Worm (Caenorhabditis elegans) whole organism, L4 larva: Measurements from ENCODE around the gene T24C12.4.
A peak's percentile ranks its signal among the peaks of the same experiment; 100 is the strongest.

Experiments used
- F44E2.7 ChIP-seq: fragments of 200-800 bp; sonication (Bioruptor generic); IDR thresholded peaks from 2 replicates; pipeline ENCODE4 v2.1.2; 2022; ENCODE audit warnings: missing genetic modification characterization, missing compliant biosample characterization
- F49E8.2 ChIP-seq: sonication (generic microtip); optimal IDR thresholded peaks from 2 replicates; lab custom pipeline; 2016; ENCODE audit warnings: missing compliant biosample characterization, mild to moderate bottlenecking, missing genetic modification characterization, borderline replicate concordance
- T20F7.1 ChIP-seq: fragments of 200-800 bp; sonication (Bioruptor generic); optimal IDR thresholded peaks from 2 replicates; lab custom pipeline; 2018; ENCODE audit warnings: mild to moderate bottlenecking, missing genetic modification characterization, missing compliant biosample characterization
- T26A8.4 ChIP-seq: fragments of 200-800 bp; sonication (Bioruptor generic); IDR thresholded peaks from 2 replicates; pipeline ENCODE4 v1.3.6; 2022; ENCODE audit warnings: missing genetic modification characterization, missing compliant biosample characterization
- Y5F2A.4 ChIP-seq: fragments of 200-800 bp; sonication (Bioruptor generic); optimal IDR thresholded peaks from 2 replicates; lab custom pipeline; 2018; ENCODE audit warnings: mild to moderate bottlenecking, missing genetic modification characterization, missing compliant biosample characterization
- ama-1 ChIP-seq: fragments of 150-350 bp; optimal IDR thresholded peaks from 2 replicates; lab custom pipeline; 2014; ENCODE audit warnings: inconsistent platforms, mixed read lengths
- arid-1 ChIP-seq: fragments of 200-800 bp; sonication (Bioruptor generic); conservative IDR thresholded peaks from 2 replicates; pipeline ENCODE4 v1.3.6; 2022; ENCODE audit warnings: missing genetic modification reagents, missing genetic modification characterization, missing compliant biosample characterization
- ceh-62 ChIP-seq: sonication (generic microtip); optimal IDR thresholded peaks from 2 replicates; lab custom pipeline; 2017; ENCODE audit warnings: missing biosample characterization, missing genetic modification characterization
- daf-12 ChIP-seq: fragments of 150-350 bp; optimal IDR thresholded peaks from 2 replicates; lab custom pipeline; 2014; ENCODE audit warnings: missing biosample characterization, missing genetic modification reagents, missing genetic modification characterization
- daf-16 ChIP-seq, 3 experiments: sonication (generic microtip); optimal IDR thresholded peaks; 2 replicates each; lab custom pipeline; 2016 to 2017; ENCODE audit warnings: missing genetic modification characterization in 3 of 3, missing genetic modification reagents in 3 of 3, mild to moderate bottlenecking in 2 of 3, missing compliant biosample characterization in 2 of 3, missing biosample characterization in 1 of 3, moderate library complexity in 1 of 3
- dmd-6 ChIP-seq: fragments of 200-800 bp; sonication (Bioruptor generic); IDR thresholded peaks from 2 replicates; pipeline ENCODE4 v1.3.6; 2022; ENCODE audit warnings: missing genetic modification reagents, missing genetic modification characterization, missing compliant biosample characterization
- dmd-8 ChIP-seq: fragments of 200-800 bp; sonication (Bioruptor generic); IDR thresholded peaks from 2 replicates; pipeline ENCODE4 v1.3.6; 2022; ENCODE audit warnings: missing genetic modification characterization, missing compliant biosample characterization
- dve-1 ChIP-seq: sonication (generic microtip); optimal IDR thresholded peaks from 2 replicates; lab custom pipeline; 2017; ENCODE audit warnings: antibody characterized with exemption, mild to moderate bottlenecking, missing genetic modification characterization, missing compliant biosample characterization; ENCODE audit not compliant: insufficient read depth
- egl-43 ChIP-seq: fragments of 200-800 bp; sonication (Bioruptor generic); IDR thresholded peaks from 2 replicates; pipeline ENCODE4 v1.3.6; 2022; ENCODE audit warnings: missing genetic modification reagents, missing genetic modification characterization, missing compliant biosample characterization
- fkh-10 ChIP-seq: fragments of 150-350 bp; optimal IDR thresholded peaks from 2 replicates; lab custom pipeline; 2014; ENCODE audit warnings: missing biosample characterization, missing genetic modification reagents, missing genetic modification characterization
- hlh-11 ChIP-seq: fragments of 200-800 bp; sonication (Bioruptor generic); optimal IDR thresholded peaks from 2 replicates; lab custom pipeline; 2018; ENCODE audit warnings: mild to moderate bottlenecking, missing genetic modification characterization, missing compliant biosample characterization
- lin-38 ChIP-seq: fragments of 200-800 bp; sonication (Bioruptor generic); IDR thresholded peaks from 2 replicates; pipeline ENCODE4 v1.3.6; 2022; ENCODE audit warnings: missing genetic modification reagents, missing genetic modification characterization, missing compliant biosample characterization
- lin-39 ChIP-seq: fragments of 150-350 bp; optimal IDR thresholded peaks from 2 replicates; lab custom pipeline; 2014; ENCODE audit warnings: missing biosample characterization, missing genetic modification reagents, missing genetic modification characterization
- madf-9 ChIP-seq: fragments of 200-800 bp; sonication (Bioruptor generic); conservative IDR thresholded peaks from 2 replicates; pipeline ENCODE4 v1.3.6; 2022; ENCODE audit warnings: missing genetic modification reagents, missing genetic modification characterization, missing compliant biosample characterization
- mdt-29 ChIP-seq: fragments of 200-800 bp; sonication (Bioruptor generic); IDR thresholded peaks from 2 replicates; pipeline ENCODE4 v1.3.6; 2022; ENCODE audit warnings: missing genetic modification reagents, missing genetic modification characterization, missing compliant biosample characterization
- mxl-3 ChIP-seq: fragments of 200-800 bp; sonication (Bioruptor generic); optimal IDR thresholded peaks from 2 replicates; lab custom pipeline; 2018; ENCODE audit warnings: mild to moderate bottlenecking, missing genetic modification characterization, missing compliant biosample characterization
- nhr-10 ChIP-seq: fragments of 150-350 bp; optimal IDR thresholded peaks from 2 replicates; lab custom pipeline; 2014; ENCODE audit warnings: missing biosample characterization, missing genetic modification characterization
- nhr-11 ChIP-seq: fragments of 150-350 bp; optimal IDR thresholded peaks from 2 replicates; lab custom pipeline; 2014; ENCODE audit warnings: missing biosample characterization, missing genetic modification characterization
- nhr-25 ChIP-seq: sonication (generic microtip); optimal IDR thresholded peaks from 2 replicates; lab custom pipeline; 2017; ENCODE audit warnings: missing genetic modification characterization, mild to moderate bottlenecking, missing compliant biosample characterization, antibody characterized with exemption, moderate library complexity, borderline replicate concordance; ENCODE audit not compliant: insufficient read depth
- nhr-28 ChIP-seq: fragments of 150-350 bp; optimal IDR thresholded peaks from 2 replicates; lab custom pipeline; 2014; ENCODE audit warnings: missing biosample characterization, missing genetic modification characterization
- nhr-48 ChIP-seq: sonication (generic microtip); optimal IDR thresholded peaks from 2 replicates; lab custom pipeline; 2016; ENCODE audit warnings: mild to moderate bottlenecking, missing genetic modification characterization, missing compliant biosample characterization
- nhr-77 ChIP-seq: fragments of 150-350 bp; optimal IDR thresholded peaks from 2 replicates; lab custom pipeline; 2014; ENCODE audit warnings: missing biosample characterization, missing genetic modification characterization
- pqm-1 ChIP-seq: sonication (generic microtip); optimal IDR thresholded peaks from 2 replicates; lab custom pipeline; 2017; ENCODE audit warnings: missing biosample characterization, missing genetic modification characterization
- rbr-2 ChIP-seq: sonication (generic microtip); optimal IDR thresholded peaks from 2 replicates; lab custom pipeline; 2016; ENCODE audit warnings: missing genotype, missing genetic modification characterization, missing compliant biosample characterization
- set-16 ChIP-seq: fragments of 200-800 bp; sonication (Bioruptor generic); IDR thresholded peaks from 2 replicates; pipeline ENCODE4 v1.3.6; 2022; ENCODE audit warnings: missing genetic modification reagents, missing genetic modification characterization, missing compliant biosample characterization
- zip-2 ChIP-seq: fragments of 150-350 bp; optimal IDR thresholded peaks from 2 replicates; lab custom pipeline; 2014; ENCODE audit warnings: missing biosample characterization, missing genetic modification characterization
- ztf-11 ChIP-seq: fragments of 150-350 bp; optimal IDR thresholded peaks from 2 replicates; lab custom pipeline; 2014; ENCODE audit warnings: missing biosample characterization, missing genetic modification characterization

T24C12.4 gene

DNA sequence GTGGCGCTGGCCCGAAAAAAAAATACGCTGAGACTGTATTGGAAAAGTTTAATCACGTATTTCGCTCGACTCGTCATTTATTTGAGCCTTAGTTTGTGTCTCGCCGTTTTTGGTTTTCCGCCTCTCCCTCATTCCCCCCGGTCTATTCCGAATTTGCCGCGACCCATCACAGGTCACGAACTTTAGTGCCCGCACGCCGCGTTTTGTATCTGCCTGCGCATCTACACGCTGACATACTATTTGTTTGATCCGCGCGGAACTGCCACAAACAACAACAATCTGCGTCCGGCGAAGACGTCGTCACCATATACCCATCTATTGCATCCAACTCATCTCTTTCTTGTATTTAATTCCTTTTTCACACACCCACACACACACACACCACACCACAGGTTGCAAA is 5.3 kb upstream of the T24C12.4 start:
- TF ChIP-seq set-16 (GFP tag; lab: Robert Waterston, UW) (no peak), hlh-11 (tag; lab: Kevin White, UChicago) (no peak), nhr-48 (tag; lab: Kevin White, UChicago) (no peak), ceh-62 (no peak), egl-43 (0 out of 2 replicates have a peak, but pooled peaks have one; percentile 48), T26A8.4 (no peak), nhr-77 (tag; lab: Kevin White, UChicago) (no peak), dve-1 (tag; lab: Kevin White, UChicago) (no peak), F49E8.2 (tag; lab: Kevin White, UChicago) (no peak)

DNA sequence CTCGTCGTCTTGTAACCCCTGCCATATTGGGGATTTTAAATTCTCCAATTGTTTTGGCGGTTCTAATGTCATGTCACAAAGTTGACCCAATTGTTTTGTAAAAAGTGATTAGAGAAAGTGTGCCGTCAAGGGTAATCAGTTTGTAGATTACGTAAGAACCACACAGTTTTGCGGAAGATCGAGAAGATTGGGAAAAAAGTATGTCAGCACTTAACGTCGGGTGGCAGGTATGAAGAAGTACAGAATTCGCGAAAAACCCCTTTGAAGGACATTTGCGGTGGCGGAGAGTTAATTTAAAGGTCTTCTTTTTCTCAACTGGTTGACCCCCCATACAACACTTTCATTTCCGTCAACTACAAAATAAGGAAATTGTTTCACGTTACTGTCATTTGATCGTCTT is 3.5 kb upstream of the T24C12.4 start:
- TF ChIP-seq F49E8.2 (tag; lab: Kevin White, UChicago) (no peak), ama-1 (lab: Kevin White, UChicago) (no peak), rbr-2 (no peak), nhr-25 (tag; lab: Kevin White, UChicago) (peak; percentile 45), hlh-11 (tag; lab: Kevin White, UChicago) (peak; percentile 10), nhr-28 (peak; percentile 28), mdt-29 (GFP tag; lab: Robert Waterston, UW) (no peak), dmd-6 (GFP tag; lab: Robert Waterston, UW) (no peak), T20F7.1 (no peak)

DNA sequence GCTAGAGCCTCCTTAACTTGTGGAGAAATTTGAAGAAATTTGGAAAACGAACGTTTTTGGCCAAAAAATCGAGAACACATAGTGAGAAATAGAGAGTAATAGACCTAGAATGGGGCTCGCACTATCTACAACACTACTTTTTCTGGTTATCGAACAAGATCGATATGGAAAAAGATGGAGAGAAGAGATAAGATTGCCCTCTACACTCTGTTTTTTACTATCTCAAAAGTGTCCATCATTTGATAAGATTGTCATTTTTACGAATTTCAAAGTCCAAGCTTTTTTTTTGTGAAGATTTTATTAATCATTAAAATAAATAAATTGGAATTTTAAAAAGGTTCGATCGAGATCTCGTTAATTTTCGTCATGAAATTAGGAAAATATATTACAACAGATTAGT is 1.1 kb downstream of the T24C12.4 start, which contains the start of gene T24C12.3:
Gene T24C12.3 (minus strand): TSS at position 134 of the 400 bp plus-strand sequence.
- TF ChIP-seq ama-1 (lab: Kevin White, UChicago): no peak
- TF ChIP-seq ztf-11 (tag; lab: Kevin White, UChicago): no peak
- TF ChIP-seq lin-38 (GFP tag; lab: Robert Waterston, UW): no peak
- TF ChIP-seq nhr-28: peak; percentile 75
- TF ChIP-seq fkh-10: no peak
- TF ChIP-seq dmd-6 (GFP tag; lab: Robert Waterston, UW): peak; percentile 75
- peak; percentile 47 for TF ChIP-seq dve-1 (tag; lab: Kevin White, UChicago)
- no peak for TF ChIP-seq daf-16 (GFP tag; optimal IDR thresholded peaks at IDR 0.05; lab: Kevin White, UChicago)
- TF ChIP-seq daf-16 (tag; optimal IDR thresholded peaks at IDR 0.05; lab: Kevin White, UChicago): peak; percentile 72
- no peak for TF ChIP-seq arid-1 (GFP tag; lab: Robert Waterston, UW)
- TF ChIP-seq pqm-1 (tag; lab: Kevin White, UChicago): peak; percentile 96
- TF ChIP-seq nhr-77 (tag; lab: Kevin White, UChicago): peak; percentile 16
- no peak for TF ChIP-seq lin-39 (tag; lab: Kevin White, UChicago)
- no peak for TF ChIP-seq egl-43
- peak; percentile 60 for TF ChIP-seq hlh-11 (tag; lab: Kevin White, UChicago)

ce11 chrX:2199140-2199539 is 5.7 kb downstream of the T24C12.4 start, which contains the start of gene T24C12.1:
TSS of gene T24C12.1 (plus strand) at chrX:2199440.
- TF ChIP-seq daf-12 (tag; lab: Kevin White, UChicago) (no peak), F44E2.7 (GFP tag; lab: Robert Waterston, UW) (no peak), T26A8.4 (no peak), nhr-10 (no peak), ama-1 (lab: Kevin White, UChicago) (no peak), madf-9 (GFP tag; lab: Robert Waterston, UW) (no peak), daf-16 (GFP tag; optimal IDR thresholded peaks at IDR 0.05; lab: Kevin White, UChicago) (no peak), daf-16 (tag; optimal IDR thresholded peaks at IDR 0.05; lab: Kevin White, UChicago) (no peak), Y5F2A.4 (GFP tag; lab: Kevin White, UChicago) (no peak), mxl-3 (GFP tag; lab: Kevin White, UChicago) (no peak), dmd-8 (GFP tag; lab: Robert Waterston, UW) (no peak), dve-1 (tag; lab: Kevin White, UChicago) (no peak), zip-2 (tag; lab: Kevin White, UChicago) (no peak), nhr-11 (no peak)
